Worm (Caenorhabditis elegans) whole organism, L2 larva: ENCODE measurements around the gene nhr-65.

ENCODE experiments used
- R02D3.7 ChIP-seq: fragments of 150-350 bp; optimal IDR thresholded peaks from 2 replicates; lab custom pipeline; 2014; ENCODE audit warnings: missing biosample characterization, missing genetic modification characterization
- ZK546.5 ChIP-seq: sonication (generic microtip); optimal IDR thresholded peaks from 2 replicates; lab custom pipeline; 2017; ENCODE audit warnings: missing biosample characterization, missing genetic modification characterization
- ama-1 ChIP-seq: fragments of 150-350 bp; optimal IDR thresholded peaks from 2 replicates; lab custom pipeline; 2018; ENCODE audit warnings: inconsistent platforms
- blmp-1 ChIP-seq: sonication (generic microtip); optimal IDR thresholded peaks from 2 replicates; lab custom pipeline; 2017; ENCODE audit warnings: missing genetic modification characterization, mild to moderate bottlenecking, missing compliant biosample characterization, antibody characterized with exemption, moderate library complexity; ENCODE audit not compliant: insufficient read depth
- ceh-82 ChIP-seq: fragments of 150-350 bp; optimal IDR thresholded peaks from 2 replicates; lab custom pipeline; 2014; ENCODE audit warnings: missing biosample characterization, missing genetic modification characterization
- fos-1 ChIP-seq: fragments of 150-350 bp; optimal IDR thresholded peaks from 2 replicates; lab custom pipeline; 2014; ENCODE audit warnings: missing biosample characterization, missing genetic modification characterization
- lin-13 ChIP-seq: fragments of 150-350 bp; optimal IDR thresholded peaks from 2 replicates; lab custom pipeline; 2014; ENCODE audit warnings: missing biosample characterization, missing genetic modification reagents, missing genetic modification characterization
- nhr-237 ChIP-seq: fragments of 150-350 bp; optimal IDR thresholded peaks from 2 replicates; lab custom pipeline; 2014; ENCODE audit warnings: missing biosample characterization, missing genetic modification characterization
- nhr-25 ChIP-seq: fragments of 150-350 bp; sonication (generic microtip); optimal IDR thresholded peaks from 3 replicates; lab custom pipeline; 2014; ENCODE audit warnings: missing biosample characterization, missing genetic modification characterization
- snpc-4 ChIP-seq: fragments of 150-350 bp; optimal IDR thresholded peaks from 2 replicates; lab custom pipeline; 2014; ENCODE audit warnings: missing biosample characterization, missing genetic modification characterization
- unc-62 ChIP-seq: fragments of 150-350 bp; optimal IDR thresholded peaks from 2 replicates; lab custom pipeline; 2014; ENCODE audit warnings: missing biosample characterization, missing genetic modification reagents, missing genetic modification characterization
- ztf-11 ChIP-seq: sonication (generic microtip); optimal IDR thresholded peaks from 2 replicates; lab custom pipeline; 2017; ENCODE audit warnings: missing biosample characterization, missing genetic modification characterization
- ztf-4 ChIP-seq: fragments of 150-350 bp; optimal IDR thresholded peaks from 2 replicates; lab custom pipeline; 2014; ENCODE audit warnings: missing biosample characterization, missing genetic modification characterization

- TF ChIP-seq nhr-237 (tag; lab: Kevin White, UChicago) (no peak), ztf-4 (no peak), fos-1 (no peak), lin-13 (GFP tag; lab: Kevin White, UChicago) (no peak), ZK546.5 (no peak), nhr-25 (tag; lab: Kevin White, UChicago) (no peak), ama-1 (no peak), R02D3.7 (tag; lab: Kevin White, UChicago) (no peak), snpc-4 (tag; lab: Kevin White, UChicago) (no peak), ztf-11 (tag; lab: Kevin White, UChicago) (no peak), unc-62 (GFP tag; lab: Kevin White, UChicago) (no peak), blmp-1 (no peak), ceh-82 (tag; lab: Kevin White, UChicago) (no peak)
These were observed 3.4 kb downstream of the nhr-65 start for ce11 chrV:18842468-18842867.
